Worm (Caenorhabditis elegans) whole organism, late embryonic: ENCODE results near the gene nimk-1.

ENCODE experiments used
- K09A11.1 ChIP-seq: sonication (generic microtip); optimal IDR thresholded peaks from 2 replicates; lab custom pipeline; 2017; ENCODE audit warnings: antibody characterized with exemption, mild to moderate bottlenecking, missing genetic modification characterization, missing compliant biosample characterization; ENCODE audit not compliant: insufficient read depth
- T23F11.4 ChIP-seq: fragments of 200-800 bp; sonication (Bioruptor generic); optimal IDR thresholded peaks from 2 replicates; lab custom pipeline; 2018; ENCODE audit warnings: mild to moderate bottlenecking, missing genetic modification characterization, missing compliant biosample characterization
- Y22D7AL.16 ChIP-seq: sonication (generic microtip); optimal IDR thresholded peaks from 2 replicates; lab custom pipeline; 2016; ENCODE audit warnings: missing genetic modification characterization, missing compliant biosample characterization
- ahr-1 ChIP-seq: sonication (generic microtip); optimal IDR thresholded peaks from 2 replicates; lab custom pipeline; 2016; ENCODE audit warnings: missing genetic modification characterization, missing compliant biosample characterization
- ama-1 ChIP-seq: fragments of 150-350 bp; optimal IDR thresholded peaks from 2 replicates; lab custom pipeline; 2014
- ceh-2 ChIP-seq: sonication (generic microtip); optimal IDR thresholded peaks from 2 replicates; lab custom pipeline; 2016; ENCODE audit warnings: missing genotype, missing genetic modification characterization, missing compliant biosample characterization
- ceh-22 ChIP-seq: sonication (generic microtip); optimal IDR thresholded peaks from 2 replicates; lab custom pipeline; 2017; ENCODE audit warnings: missing biosample characterization, missing genetic modification characterization
- ceh-31 ChIP-seq: sonication (generic microtip); optimal IDR thresholded peaks from 2 replicates; lab custom pipeline; 2016; ENCODE audit warnings: missing genetic modification characterization, missing compliant biosample characterization
- ceh-45 ChIP-seq: fragments of 200-800 bp; sonication (Bioruptor generic); IDR thresholded peaks from 2 replicates; pipeline ENCODE4 v1.3.6; 2022; ENCODE audit warnings: missing genetic modification reagents, missing genetic modification characterization, missing compliant biosample characterization
- ceh-48 ChIP-seq: sonication (generic microtip); optimal IDR thresholded peaks from 2 replicates; lab custom pipeline; 2016; ENCODE audit warnings: missing genetic modification characterization, inconsistent platforms, missing compliant biosample characterization
- ceh-6 ChIP-seq: fragments of 200-800 bp; sonication (Bioruptor generic); optimal IDR thresholded peaks from 2 replicates; lab custom pipeline; 2018; ENCODE audit warnings: mild to moderate bottlenecking, missing genetic modification characterization, missing compliant biosample characterization
- ceh-9 ChIP-seq: sonication (generic microtip); optimal IDR thresholded peaks from 2 replicates; lab custom pipeline; 2016; ENCODE audit warnings: mild to moderate bottlenecking, missing genetic modification characterization, inconsistent platforms, missing compliant biosample characterization
- dmd-4 ChIP-seq: sonication (generic microtip); optimal IDR thresholded peaks from 2 replicates; lab custom pipeline; 2016; ENCODE audit warnings: borderline replicate concordance, missing genetic modification characterization, missing compliant biosample characterization
- elt-4 ChIP-seq: sonication (generic microtip); optimal IDR thresholded peaks from 2 replicates; lab custom pipeline; 2016; ENCODE audit warnings: missing genetic modification characterization, missing compliant biosample characterization
- ets-4 ChIP-seq: sonication (generic microtip); optimal IDR thresholded peaks from 2 replicates; lab custom pipeline; 2016; ENCODE audit warnings: missing genetic modification characterization, missing compliant biosample characterization
- fax-1 ChIP-seq: sonication (generic microtip); optimal IDR thresholded peaks from 2 replicates; lab custom pipeline; 2016; ENCODE audit warnings: missing genotype, missing genetic modification characterization, missing compliant biosample characterization
- hlh-13 ChIP-seq: fragments of 200-800 bp; sonication (Bioruptor generic); optimal IDR thresholded peaks from 2 replicates; lab custom pipeline; 2018; ENCODE audit warnings: mild to moderate bottlenecking, missing genetic modification characterization, missing compliant biosample characterization
- hlh-15 ChIP-seq: sonication (generic microtip); optimal IDR thresholded peaks from 2 replicates; lab custom pipeline; 2016; ENCODE audit warnings: missing genetic modification characterization, missing compliant biosample characterization
- hlh-6 ChIP-seq: sonication (generic microtip); optimal IDR thresholded peaks from 2 replicates; lab custom pipeline; 2016; ENCODE audit warnings: missing genotype, missing genetic modification characterization, missing compliant biosample characterization
- hlh-8 ChIP-seq: sonication (generic microtip); optimal IDR thresholded peaks from 2 replicates; lab custom pipeline; 2016; ENCODE audit warnings: missing genotype, missing genetic modification characterization, missing compliant biosample characterization
- madf-2 ChIP-seq: sonication (generic microtip); optimal IDR thresholded peaks from 2 replicates; lab custom pipeline; 2017; ENCODE audit warnings: missing genetic modification characterization, missing compliant biosample characterization
- nhr-232 ChIP-seq: sonication (generic microtip); optimal IDR thresholded peaks from 2 replicates; lab custom pipeline; 2016; ENCODE audit warnings: missing genetic modification characterization, missing compliant biosample characterization
- npax-4 ChIP-seq: sonication (generic microtip); optimal IDR thresholded peaks from 2 replicates; lab custom pipeline; 2016; ENCODE audit warnings: missing genetic modification characterization, missing compliant biosample characterization
- odd-2 ChIP-seq: sonication (generic microtip); optimal IDR thresholded peaks from 2 replicates; lab custom pipeline; 2017; ENCODE audit warnings: antibody characterized with exemption, mild to moderate bottlenecking, missing genetic modification characterization, missing compliant biosample characterization
- pag-3 ChIP-seq: sonication (generic microtip); optimal IDR thresholded peaks from 2 replicates; lab custom pipeline; 2016; ENCODE audit warnings: missing compliant biosample characterization, missing genetic modification characterization, borderline replicate concordance
- pat-9 ChIP-seq: fragments of 200-800 bp; sonication (Bioruptor generic); optimal IDR thresholded peaks from 2 replicates; lab custom pipeline; 2018; ENCODE audit warnings: mild to moderate bottlenecking, missing genetic modification characterization, moderate library complexity, missing compliant biosample characterization
- pha-4 ChIP-seq: fragments of 150-350 bp; optimal IDR thresholded peaks from 2 replicates; lab custom pipeline; 2018; ENCODE audit warnings: missing biosample characterization, missing genetic modification reagents, missing genetic modification characterization
- pros-1 ChIP-seq: fragments of 150-350 bp; optimal IDR thresholded peaks from 2 replicates; lab custom pipeline; 2014; ENCODE audit warnings: missing biosample characterization, missing genetic modification reagents, missing genetic modification characterization
- ref-2 ChIP-seq: sonication (generic microtip); optimal IDR thresholded peaks from 2 replicates; lab custom pipeline; 2016; ENCODE audit warnings: missing genetic modification characterization, missing compliant biosample characterization
- sox-2 ChIP-seq: fragments of 200-800 bp; sonication (Bioruptor generic); IDR thresholded peaks from 2 replicates; pipeline ENCODE4 v1.3.6; 2022; ENCODE audit warnings: missing genetic modification reagents, missing genetic modification characterization, missing compliant biosample characterization
- tbx-7 ChIP-seq: sonication (generic microtip); optimal IDR thresholded peaks from 2 replicates; lab custom pipeline; 2016; ENCODE audit warnings: missing genotype, missing genetic modification characterization, missing compliant biosample characterization
- unc-3 ChIP-seq, 2 experiments: fragments of 200-800 bp in 1 of 2; sonication (Bioruptor generic) in 1 of 2; sonication (generic microtip) in 1 of 2; conservative IDR thresholded peaks in 1 of 2; optimal IDR thresholded peaks in 1 of 2; 2 replicates each; pipeline versions ENCODE4 v1.3.6 to Lab custom; 2016 to 2022; ENCODE audit warnings: missing compliant biosample characterization in 2 of 2, missing genetic modification characterization in 2 of 2, missing genetic modification reagents in 1 of 2
- unc-42 ChIP-seq: sonication (generic microtip); optimal IDR thresholded peaks from 2 replicates; lab custom pipeline; 2016; ENCODE audit warnings: missing genotype, missing genetic modification characterization, missing compliant biosample characterization
- unc-55 ChIP-seq: sonication (generic microtip); optimal IDR thresholded peaks from 2 replicates; lab custom pipeline; 2017; ENCODE audit warnings: missing biosample characterization, missing genetic modification reagents, missing genetic modification characterization
- unc-86 ChIP-seq: sonication (generic microtip); optimal IDR thresholded peaks from 2 replicates; lab custom pipeline; 2016; ENCODE audit warnings: missing genetic modification characterization, missing compliant biosample characterization
- zip-5 ChIP-seq: sonication (generic microtip); optimal IDR thresholded peaks from 2 replicates; lab custom pipeline; 2016; ENCODE audit warnings: missing genetic modification characterization, missing compliant biosample characterization
- ztf-16 ChIP-seq: sonication (generic microtip); optimal IDR thresholded peaks from 2 replicates; lab custom pipeline; 2017; ENCODE audit warnings: missing genetic modification characterization, missing compliant biosample characterization

Gene nimk-1

ce11 chrII:12494556-12495131, 40.9 kb upstream of the nimk-1 start, which contains the start of gene col-85 (continued):
- TF ChIP-seq Y22D7AL.16 (tag; lab: Kevin White, UChicago) = peak; percentile 94
- peak; percentile 92 for TF ChIP-seq sox-2
- peak; percentile 94 for TF ChIP-seq hlh-13 (GFP tag; lab: Kevin White, UChicago)
- TF ChIP-seq tbx-7 = peak; percentile 43
- peak; percentile 85 for TF ChIP-seq nhr-232 (tag; lab: Kevin White, UChicago)
- TF ChIP-seq T23F11.4 = peak; percentile 97
- TF ChIP-seq hlh-15 (tag; lab: Kevin White, UChicago) = peak; percentile 91
- TF ChIP-seq unc-42 = peak; percentile 84
- TF ChIP-seq ceh-2 (tag; lab: Kevin White, UChicago) = peak; percentile 88
- no peak for TF ChIP-seq ama-1
- peak; percentile 89 for TF ChIP-seq pag-3 (tag; lab: Kevin White, UChicago)
- peak; percentile 95 for TF ChIP-seq hlh-6 (tag; lab: Kevin White, UChicago)
- peak; percentile 84 for TF ChIP-seq unc-86 (tag; lab: Kevin White, UChicago)
- peak; percentile 78 for TF ChIP-seq ets-4 (tag; lab: Kevin White, UChicago)
- peak; percentile 93 for TF ChIP-seq ceh-9 (tag; lab: Kevin White, UChicago)
- peak; percentile 86 for TF ChIP-seq ahr-1 (tag; lab: Kevin White, UChicago)
- peak; percentile 95 for TF ChIP-seq ztf-16 (tag; lab: Kevin White, UChicago)
- peak; percentile 94 for TF ChIP-seq unc-3 (GFP tag; conservative IDR thresholded peaks at IDR 0.05; lab: Robert Waterston, UW)
- peak; percentile 94 for TF ChIP-seq unc-3 (tag; optimal IDR thresholded peaks at IDR 0.05; lab: Kevin White, UChicago)
- no peak for TF ChIP-seq elt-4 (tag; lab: Kevin White, UChicago)
- no peak for TF ChIP-seq ceh-22 (tag; lab: Kevin White, UChicago)
- peak; percentile 94 for TF ChIP-seq dmd-4 (tag; lab: Kevin White, UChicago)
- TF ChIP-seq pros-1 (tag; lab: Kevin White, UChicago) = no peak
- TF ChIP-seq ref-2 (tag; lab: Kevin White, UChicago) = peak; percentile 89
- TF ChIP-seq fax-1 = peak; percentile 88

DNA sequence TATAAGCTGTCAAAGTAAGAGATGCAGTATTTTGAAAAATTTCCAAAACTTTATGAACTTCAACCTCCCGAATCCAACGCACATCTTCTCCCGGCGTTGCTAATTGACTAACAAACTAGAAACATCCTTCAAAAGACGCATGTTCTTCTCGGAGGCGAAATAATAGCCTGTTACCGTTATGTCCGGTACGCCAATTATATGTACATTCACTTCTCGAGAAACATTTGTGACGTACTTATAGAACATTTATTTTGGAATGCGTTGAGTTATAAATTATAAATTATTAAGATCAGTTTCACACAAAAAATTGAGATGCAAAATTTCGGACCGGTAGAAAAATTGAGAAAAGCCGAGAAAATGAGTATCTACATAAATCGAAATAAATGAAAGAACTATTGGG, 38.6 kb upstream of the nimk-1 start, which contains the start of gene T21B4.3:
Gene T21B4.3, minus strand, starts transcription at position 101 of the 400 bp plus-strand sequence.
- TF ChIP-seq ceh-48 (tag; lab: Kevin White, UChicago) (no peak), ceh-45 (GFP tag; lab: Robert Waterston, UW) (no peak), ets-4 (tag; lab: Kevin White, UChicago) (no peak), K09A11.1 (tag; lab: Kevin White, UChicago) (no peak), madf-2 (tag; lab: Kevin White, UChicago) (no peak), unc-55 (GFP tag; lab: Kevin White, UChicago) (no peak), pros-1 (tag; lab: Kevin White, UChicago) (no peak), ceh-9 (tag; lab: Kevin White, UChicago) (no peak), ceh-31 (tag; lab: Kevin White, UChicago) (no peak), ceh-6 (GFP tag; lab: Kevin White, UChicago) (no peak), odd-2 (no peak), zip-5 (tag; lab: Kevin White, UChicago) (no peak), hlh-8 (no peak), pha-4 (tag; lab: Kevin White, UChicago) (no peak), nhr-232 (tag; lab: Kevin White, UChicago) (no peak), pat-9 (tag; lab: Kevin White, UChicago) (no peak), npax-4 (no peak)

- no peak for TF ChIP-seq ref-2 (tag; lab: Kevin White, UChicago)
- peak; percentile 92 for TF ChIP-seq unc-42
- TF ChIP-seq, all 69 proteins: peak for 1
Observed at ce11 chrII:12499969-12500368, 35.6 kb upstream of the nimk-1 start.
